Worm (Caenorhabditis elegans): Measurements from ENCODE around the gene F58H1.6.

ce11 chrV:11979673-11980561 is 37.5 kb downstream of the F58H1.6 start, which contains the start of gene snr-4:
- TF ChIP-seq him-1 (tag; optimal IDR thresholded peaks at IDR 0.05) (peak; percentile 91), W03F9.2 (tag; optimal IDR thresholded peaks at IDR 0.05) (peak; percentile 57), dao-5 (tag; optimal IDR thresholded peaks at IDR 0.05) (peak; percentile 78)
